Fruit fly (Drosophila melanogaster): ENCODE measurements around the gene bsf.

DNA sequence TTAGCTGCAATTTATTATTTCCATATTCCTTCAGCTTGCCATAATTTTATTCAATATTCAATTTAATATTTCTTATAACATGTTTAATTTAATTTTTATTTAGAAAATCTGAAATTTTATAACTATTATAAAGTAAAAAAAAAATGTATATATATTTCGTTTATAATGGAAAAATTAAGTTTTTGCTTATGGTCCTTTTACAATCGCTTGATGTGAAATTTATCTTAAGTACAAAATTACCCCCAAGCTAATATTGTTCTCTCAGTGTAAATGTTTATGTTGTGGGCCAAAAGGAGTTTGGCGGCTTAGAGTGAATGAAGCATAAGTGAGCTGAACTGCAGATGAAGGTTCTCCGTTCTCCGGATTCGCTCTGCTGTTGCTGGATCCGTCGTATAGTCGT is 13.6 kb upstream of the bsf start:
- TF ChIP-seq CG8478 (optimal IDR thresholded peaks at IDR 0.05) (no peak), CTCF (optimal IDR thresholded peaks at IDR 0.05) (no peak)
